Worm (Caenorhabditis elegans): Measurements from ENCODE around the gene srt-38.

DNA sequence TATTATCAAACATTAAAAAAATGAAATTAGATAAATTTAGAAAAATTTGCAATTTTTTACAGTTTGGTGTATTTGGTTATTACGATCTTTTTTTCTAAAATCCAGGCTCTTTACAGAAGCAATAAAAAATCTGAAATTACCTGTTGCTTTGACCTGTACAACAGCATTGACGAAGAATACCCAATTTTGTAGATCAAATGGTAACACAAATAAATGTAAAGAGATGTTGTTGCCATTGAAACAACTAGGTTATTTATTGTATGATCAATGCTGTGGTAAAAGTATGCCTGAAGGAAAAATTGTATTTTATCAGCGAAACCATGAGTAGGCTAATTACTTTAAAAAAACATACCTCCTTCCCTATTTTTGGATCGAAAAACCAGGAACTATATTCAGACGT, 29.6 kb downstream of the srt-38 start:
- TF ChIP-seq ceh-100 (GFP tag; IDR thresholded peaks at IDR 0.05) (no peak), ztf-28 (GFP tag; IDR thresholded peaks at IDR 0.05) (no peak), ceh-91 (GFP tag; IDR thresholded peaks at IDR 0.05) (no peak), hlh-12 (tag; optimal IDR thresholded peaks at IDR 0.05) (no peak), T07F8.4 (tag; optimal IDR thresholded peaks at IDR 0.05) (no peak), ztf-18 (tag; optimal IDR thresholded peaks at IDR 0.05) (no peak), gei-17 (GFP tag; optimal IDR thresholded peaks at IDR 0.05) (no peak), lin-40 (tag; optimal IDR thresholded peaks at IDR 0.05) (no peak), aptf-2 (GFP tag; conservative IDR thresholded peaks at IDR 0.05) (no peak), nfya-1 (tag; optimal IDR thresholded peaks at IDR 0.05; ENCODE audit: borderline replicate concordance, insufficient read depth) (no peak), sea-2 (GFP tag; IDR thresholded peaks at IDR 0.05) (no peak), madf-3 (GFP tag; IDR thresholded peaks at IDR 0.05) (no peak), lir-1 (GFP tag; conservative IDR thresholded peaks at IDR 0.05) (no peak)
